Fruit fly (Drosophila melanogaster) whole organism, embryonic: ENCODE results near the gene CG10383.

Source experiments
- BtbVII ChIP-seq: fragments of 200-800 bp; sonication (Bioruptor generic); optimal IDR thresholded peaks from 3 replicates; lab custom pipeline; 2017; ENCODE audit warnings: missing biosample characterization, mild to moderate bottlenecking, missing genetic modification characterization
- CG10431 ChIP-seq: fragments of 200-800 bp; sonication (Bioruptor generic); optimal IDR thresholded peaks from 3 replicates; lab custom pipeline; 2018; ENCODE audit warnings: missing biosample characterization, mild to moderate bottlenecking, missing genetic modification characterization
- CG11093 ChIP-seq: fragments of 200-800 bp; sonication (Bioruptor generic); IDR thresholded peaks from 3 replicates; pipeline ENCODE4 v1.3.6; 2022; ENCODE audit warnings: missing biosample characterization, missing genetic modification characterization
- CG11456 ChIP-seq: fragments of 200-800 bp; sonication (Bioruptor generic); IDR thresholded peaks from 3 replicates; pipeline ENCODE4 v1.3.6; 2022; ENCODE audit warnings: missing biosample characterization, missing genetic modification characterization
- CG13287 ChIP-seq: fragments of 200-800 bp; sonication (Bioruptor generic); IDR thresholded peaks from 2 replicates; pipeline ENCODE4 v1.3.6; 2022; ENCODE audit warnings: missing biosample characterization, missing genetic modification characterization; ENCODE audit not compliant: partially characterized antibody
- CG15073 ChIP-seq: fragments of 200-800 bp; sonication (Bioruptor generic); optimal IDR thresholded peaks from 2 replicates; lab custom pipeline; 2016; ENCODE audit warnings: missing biosample characterization, missing genetic modification characterization
- CG1602 ChIP-seq: fragments of 200-800 bp; sonication (Bioruptor generic); optimal IDR thresholded peaks from 3 replicates; lab custom pipeline; 2016; ENCODE audit warnings: missing biosample characterization, missing genetic modification characterization
- CG1647 ChIP-seq: fragments of 200-800 bp; sonication (Bioruptor generic); optimal IDR thresholded peaks from 3 replicates; lab custom pipeline; 2016; ENCODE audit warnings: missing biosample characterization, missing genetic modification characterization
- CG17359 ChIP-seq: fragments of 200-800 bp; sonication (Bioruptor generic); optimal IDR thresholded peaks from 3 replicates; lab custom pipeline; 2018; ENCODE audit warnings: missing biosample characterization, mild to moderate bottlenecking, missing genetic modification characterization, moderate library complexity
- CG2129 ChIP-seq: fragments of 200-800 bp; sonication (Bioruptor generic); IDR thresholded peaks from 2 replicates; pipeline ENCODE4 v1.3.6; 2022; ENCODE audit warnings: missing biosample characterization, missing genetic modification characterization; ENCODE audit not compliant: partially characterized antibody
- CG32767 ChIP-seq: fragments of 200-800 bp; sonication (Bioruptor generic); IDR thresholded peaks from 2 replicates; pipeline ENCODE4 v1.3.6; 2022; ENCODE audit warnings: missing biosample characterization, missing genetic modification characterization
- CG34224 ChIP-seq: fragments of 200-800 bp; sonication (Bioruptor generic); IDR thresholded peaks from 3 replicates; pipeline ENCODE4 v1.3.6; 2022; ENCODE audit warnings: missing biosample characterization, missing genetic modification characterization; ENCODE audit not compliant: partially characterized antibody
- CG4424 ChIP-seq: fragments of 200-800 bp; sonication (Bioruptor generic); optimal IDR thresholded peaks from 3 replicates; lab custom pipeline; 2016; ENCODE audit warnings: missing biosample characterization, missing genetic modification characterization
- CG7963 ChIP-seq: fragments of 200-800 bp; sonication (Bioruptor generic); IDR thresholded peaks from 3 replicates; pipeline ENCODE4 v1.3.6; 2022; ENCODE audit warnings: missing biosample characterization, missing genetic modification characterization; ENCODE audit not compliant: partially characterized antibody
- CG8089 ChIP-seq: fragments of 200-800 bp; sonication (Bioruptor generic); optimal IDR thresholded peaks from 3 replicates; lab custom pipeline; 2016; ENCODE audit warnings: missing biosample characterization, missing genetic modification characterization
- Camta ChIP-seq: fragments of 200-800 bp; sonication (Bioruptor generic); optimal IDR thresholded peaks from 2 replicates; lab custom pipeline; 2016; ENCODE audit warnings: missing biosample characterization, missing genetic modification characterization
- Dek ChIP-seq: fragments of 200-800 bp; sonication (Bioruptor generic); optimal IDR thresholded peaks from 3 replicates; lab custom pipeline; 2019; ENCODE audit warnings: missing biosample characterization, mild to moderate bottlenecking, missing genetic modification characterization, moderate library complexity
- Dip2 ChIP-seq: fragments of 200-800 bp; sonication (Bioruptor generic); IDR thresholded peaks from 2 replicates; pipeline ENCODE4 v1.3.6; 2022; ENCODE audit warnings: missing biosample characterization, missing genetic modification characterization
- Doc2 ChIP-seq: fragments of 200-800 bp; sonication (Bioruptor generic); IDR thresholded peaks from 2 replicates; pipeline ENCODE4 v1.3.6; 2022; ENCODE audit warnings: missing biosample characterization, missing genetic modification characterization
- Dref ChIP-seq: fragments of 200-800 bp; sonication (Bioruptor generic); IDR thresholded peaks from 2 replicates; pipeline ENCODE4 v1.3.6; 2022; ENCODE audit warnings: missing biosample characterization, missing genetic modification characterization
- Gsc ChIP-seq: fragments of 200-800 bp; sonication (Bioruptor generic); IDR thresholded peaks from 2 replicates; pipeline ENCODE4 v1.3.6; 2022; ENCODE audit warnings: missing biosample characterization, missing genetic modification characterization
- HmgD ChIP-seq: fragments of 200-800 bp; sonication (Bioruptor generic); optimal IDR thresholded peaks from 3 replicates; lab custom pipeline; 2016; ENCODE audit warnings: missing biosample characterization, missing genetic modification characterization
- Hsf ChIP-seq: fragments of 200-800 bp; sonication (Bioruptor generic); optimal IDR thresholded peaks from 3 replicates; lab custom pipeline; 2016; ENCODE audit warnings: missing biosample characterization, missing genetic modification characterization
- Lhr ChIP-seq: fragments of 200-800 bp; sonication (Bioruptor generic); optimal IDR thresholded peaks from 3 replicates; lab custom pipeline; 2017; ENCODE audit warnings: mild to moderate bottlenecking, missing biosample characterization, missing genetic modification reagents, missing genetic modification characterization
- Med ChIP-seq: fragments of 200-800 bp; sonication (Bioruptor generic); peaks from one replicate; lab custom pipeline; 2016; ENCODE audit warnings: missing biosample characterization, missing genetic modification characterization, mild to moderate bottlenecking, inconsistent platforms, moderate library complexity
- NC2β ChIP-seq: fragments of 200-800 bp; sonication (Bioruptor generic); optimal IDR thresholded peaks from 2 replicates; lab custom pipeline; 2016; ENCODE audit warnings: missing biosample characterization, missing genetic modification characterization
- Neu2 ChIP-seq: fragments of 200-800 bp; sonication (Bioruptor generic); optimal IDR thresholded peaks from 3 replicates; lab custom pipeline; 2016; ENCODE audit warnings: missing biosample characterization, missing genetic modification characterization, borderline replicate concordance
- Nf-YA ChIP-seq: fragments of 200-800 bp; sonication (Bioruptor generic); IDR thresholded peaks from 2 replicates; pipeline ENCODE4 v1.3.6; 2022; ENCODE audit warnings: missing biosample characterization, missing genetic modification characterization
- Ptx1 ChIP-seq: fragments of 200-800 bp; sonication (Bioruptor generic); IDR thresholded peaks from 2 replicates; pipeline ENCODE4 v1.3.6; 2022; ENCODE audit warnings: missing biosample characterization, missing genetic modification characterization
- Side ChIP-seq: fragments of 200-800 bp; sonication (Bioruptor generic); optimal IDR thresholded peaks from 2 replicates; lab custom pipeline; 2016; ENCODE audit warnings: missing biosample characterization, missing genetic modification characterization
- Sin3A ChIP-seq: fragments of >200 bp; optimal IDR thresholded peaks from 2 replicates; lab custom pipeline; 2018
- Six4 ChIP-seq: fragments of 200-800 bp; sonication (Bioruptor generic); optimal IDR thresholded peaks from 2 replicates; lab custom pipeline; 2016; ENCODE audit warnings: missing biosample characterization, missing genetic modification characterization
- Stat92E ChIP-seq, 3 experiments: fragments of >200 bp in 2 of 3; fragments of 200-800 bp in 1 of 3; sonication (Bioruptor generic) in 1 of 3; optimal IDR thresholded peaks; 2 replicates each; lab custom pipeline; 2017 to 2019; ENCODE audit warnings: missing biosample characterization in 3 of 3, missing genetic modification characterization in 3 of 3, mild to moderate bottlenecking in 1 of 3, moderate library complexity in 1 of 3
- btn ChIP-seq: fragments of 200-800 bp; sonication (Bioruptor generic); optimal IDR thresholded peaks from 2 replicates; lab custom pipeline; 2016; ENCODE audit warnings: missing biosample characterization, missing genetic modification characterization
- cg ChIP-seq: fragments of 200-800 bp; sonication (Bioruptor generic); optimal IDR thresholded peaks from 3 replicates; lab custom pipeline; 2019; ENCODE audit warnings: missing biosample characterization, mild to moderate bottlenecking, missing genetic modification characterization, moderate library complexity
- dmrt11E ChIP-seq: fragments of 200-800 bp; sonication (Bioruptor generic); optimal IDR thresholded peaks from 3 replicates; lab custom pipeline; 2018; ENCODE audit warnings: missing biosample characterization, mild to moderate bottlenecking, missing genetic modification characterization, moderate library complexity
- eyg ChIP-seq: fragments of 200-800 bp; sonication (Bioruptor generic); optimal IDR thresholded peaks from 3 replicates; lab custom pipeline; 2016; ENCODE audit warnings: missing biosample characterization, missing genetic modification characterization
- inv ChIP-seq: fragments of 200-800 bp; sonication (Bioruptor generic); IDR thresholded peaks from 2 replicates; pipeline ENCODE4 v1.3.6; 2022; ENCODE audit warnings: missing biosample characterization, missing genetic modification characterization; ENCODE audit not compliant: partially characterized antibody
- pfk ChIP-seq: fragments of 200-800 bp; sonication (Bioruptor generic); optimal IDR thresholded peaks from 2 replicates; lab custom pipeline; 2018; ENCODE audit warnings: missing biosample characterization, mild to moderate bottlenecking, missing genetic modification characterization, moderate library complexity
- pita ChIP-seq: fragments of 200-800 bp; sonication (Bioruptor generic); optimal IDR thresholded peaks from 2 replicates; lab custom pipeline; 2017; ENCODE audit warnings: missing biosample characterization, mild to moderate bottlenecking, missing genetic modification characterization
- prd ChIP-seq, 3 experiments: fragments of >200 bp in 2 of 3; fragments of 200-800 bp in 1 of 3; sonication (Bioruptor generic) in 1 of 3; optimal IDR thresholded peaks in 2 of 3; IDR thresholded peaks in 1 of 3; 2 replicates in 2 of 3; 3 replicates in 1 of 3; pipeline versions ENCODE4 v1.3.6 to Lab custom; 2017 to 2022; ENCODE audit warnings: missing biosample characterization in 1 of 3, missing genetic modification characterization in 1 of 3
- pros ChIP-seq: fragments of 200-800 bp; sonication (Bioruptor generic); optimal IDR thresholded peaks from 3 replicates; lab custom pipeline; 2019; ENCODE audit warnings: missing biosample characterization, mild to moderate bottlenecking, missing genetic modification characterization, moderate library complexity
- ranshi ChIP-seq: fragments of 200-800 bp; sonication (Bioruptor generic); IDR thresholded peaks from 2 replicates; pipeline ENCODE4 v1.3.6; 2022; ENCODE audit warnings: missing biosample characterization, missing genetic modification characterization
- ro ChIP-seq: fragments of 200-800 bp; sonication (Bioruptor generic); IDR thresholded peaks from 2 replicates; pipeline ENCODE4 v1.3.6; 2022; ENCODE audit warnings: missing biosample characterization, missing genetic modification characterization
- sr ChIP-seq: fragments of 200-800 bp; sonication (Bioruptor generic); IDR thresholded peaks from 3 replicates; pipeline ENCODE4 v1.3.6; 2022; ENCODE audit warnings: missing biosample characterization, missing genetic modification characterization
- tgo ChIP-seq: fragments of 200-800 bp; sonication (Bioruptor generic); IDR thresholded peaks from 3 replicates; pipeline ENCODE4 v1.3.6; 2022; ENCODE audit warnings: missing biosample characterization, missing genetic modification characterization
- tna ChIP-seq: fragments of 200-800 bp; sonication (Bioruptor generic); IDR thresholded peaks from 2 replicates; pipeline ENCODE4 v1.3.6; 2022; ENCODE audit warnings: missing biosample characterization, missing genetic modification characterization; ENCODE audit not compliant: partially characterized antibody
- twi ChIP-seq: fragments of 200-800 bp; optimal IDR thresholded peaks from 2 replicates; lab custom pipeline; 2019; ENCODE audit warnings: missing biosample characterization, mild to moderate bottlenecking, missing genetic modification characterization, moderate library complexity
- vfl ChIP-seq: fragments of 200-800 bp; sonication (Bioruptor generic); optimal IDR thresholded peaks from 2 replicates; lab custom pipeline; 2016; ENCODE audit warnings: missing biosample characterization, missing genetic modification characterization
- vnd ChIP-seq: fragments of 200-800 bp; sonication (Bioruptor generic); IDR thresholded peaks from 3 replicates; pipeline ENCODE4 v1.3.6; 2022; ENCODE audit warnings: missing biosample characterization, missing genetic modification characterization; ENCODE audit not compliant: partially characterized antibody
- wek ChIP-seq: fragments of 200-800 bp; sonication (Bioruptor generic); optimal IDR thresholded peaks from 3 replicates; lab custom pipeline; 2018; ENCODE audit warnings: missing biosample characterization, mild to moderate bottlenecking, missing genetic modification characterization, moderate library complexity

CG10383 gene

dm6 chr2L:18707844-18708238 is 12.4 kb upstream of the CG10383 start (continued):
- TF ChIP-seq NC2β (GFP tag; lab: Kevin White, UChicago): no peak
- no peak for TF ChIP-seq CG10431 (GFP tag; lab: Kevin White, UChicago)
- no peak for TF ChIP-seq Neu2 (GFP tag; lab: Kevin White, UChicago)
- peak; percentile 38 for TF ChIP-seq Ptx1
- no peak for TF ChIP-seq twi (tag; lab: Kevin White, UChicago)
- TF ChIP-seq CG7963 (GFP tag; lab: Robert Waterston, UW): no peak
- TF ChIP-seq ro (GFP tag; lab: Robert Waterston, UW): no peak
- no peak for TF ChIP-seq Dip2 (GFP tag; lab: Robert Waterston, UW)
- TF ChIP-seq CG4424: no peak
- no peak for TF ChIP-seq Doc2 (GFP tag; lab: Robert Waterston, UW)
- TF ChIP-seq prd (optimal IDR thresholded peaks at IDR 0.05; lab: Kevin White, UChicago): no peak
- TF ChIP-seq prd (GFP tag; IDR thresholded peaks at IDR 0.05; lab: Robert Waterston, UW): 0 out of 3 replicates have a peak, but pooled peaks have one; percentile 36
- no peak for TF ChIP-seq BtbVII (GFP tag; lab: Kevin White, UChicago)
- TF ChIP-seq Camta (GFP tag; lab: Kevin White, UChicago): no peak
- no peak for TF ChIP-seq tna (GFP tag; lab: Robert Waterston, UW)
- TF ChIP-seq HmgD (GFP tag; lab: Kevin White, UChicago): no peak
- TF ChIP-seq btn (GFP tag; lab: Kevin White, UChicago): no peak
- TF ChIP-seq Gsc (GFP tag; lab: Robert Waterston, UW): no peak
- no peak for TF ChIP-seq Lhr (GFP tag; lab: Kevin White, UChicago)
- TF ChIP-seq Hsf (GFP tag; lab: Kevin White, UChicago): no peak
- no peak for TF ChIP-seq Dref (GFP tag; lab: Robert Waterston, UW)
- TF ChIP-seq CG17359 (tag; lab: Kevin White, UChicago): peak; percentile 37
- TF ChIP-seq CG11093: no peak
- TF ChIP-seq CG1647 (GFP tag; lab: Kevin White, UChicago): peak; percentile 15
- TF ChIP-seq dmrt11E (tag; lab: Kevin White, UChicago): no peak
- TF ChIP-seq CG32767 (GFP tag; lab: Robert Waterston, UW): no peak
- no peak for TF ChIP-seq pfk (GFP tag; lab: Kevin White, UChicago)
- TF ChIP-seq Side (GFP tag; lab: Kevin White, UChicago): no peak
- peak; percentile 22 for TF ChIP-seq CG1602 (GFP tag; lab: Kevin White, UChicago)
- no peak for TF ChIP-seq ranshi (GFP tag; lab: Robert Waterston, UW)
- no peak for TF ChIP-seq CG2129 (GFP tag; lab: Robert Waterston, UW)
- no peak for TF ChIP-seq CG13287 (GFP tag; lab: Robert Waterston, UW)
- TF ChIP-seq vnd: no peak
- peak; percentile 16 for TF ChIP-seq vfl (GFP tag; lab: Kevin White, UChicago)
- peak; percentile 30 for TF ChIP-seq wek (GFP tag; lab: Kevin White, UChicago)
- no peak for TF ChIP-seq Six4
- TF ChIP-seq Stat92E (GFP tag; optimal IDR thresholded peaks at IDR 0.05; lab: Kevin White, UChicago): no peak
- no peak for TF ChIP-seq Dek (tag; lab: Kevin White, UChicago)
- peak; percentile 92 for TF ChIP-seq Med (GFP tag; lab: Kevin White, UChicago)
- peak; percentile 100 for TF ChIP-seq CG15073
- TF ChIP-seq pita (GFP tag; lab: Kevin White, UChicago): no peak
- no peak for TF ChIP-seq cg (GFP tag; lab: Kevin White, UChicago)
- TF ChIP-seq Sin3A (lab: Kevin White, UChicago): no peak
- no peak for TF ChIP-seq inv
- TF ChIP-seq pros (GFP tag; lab: Kevin White, UChicago): no peak
- no peak for TF ChIP-seq Nf-YA (GFP tag; lab: Robert Waterston, UW)
- TF ChIP-seq eyg: no peak
- TF ChIP-seq tgo: no peak
- TF ChIP-seq CG34224 (GFP tag; lab: Robert Waterston, UW): no peak
- no peak for TF ChIP-seq CG8089
- TF ChIP-seq sr (GFP tag; lab: Robert Waterston, UW): no peak
- TF ChIP-seq CG11456 (GFP tag; lab: Robert Waterston, UW): 0 out of 3 replicates have a peak, but pooled peaks have one; percentile 10
